Worm (Caenorhabditis elegans): Measurements from ENCODE around the gene dph-1.

DNA sequence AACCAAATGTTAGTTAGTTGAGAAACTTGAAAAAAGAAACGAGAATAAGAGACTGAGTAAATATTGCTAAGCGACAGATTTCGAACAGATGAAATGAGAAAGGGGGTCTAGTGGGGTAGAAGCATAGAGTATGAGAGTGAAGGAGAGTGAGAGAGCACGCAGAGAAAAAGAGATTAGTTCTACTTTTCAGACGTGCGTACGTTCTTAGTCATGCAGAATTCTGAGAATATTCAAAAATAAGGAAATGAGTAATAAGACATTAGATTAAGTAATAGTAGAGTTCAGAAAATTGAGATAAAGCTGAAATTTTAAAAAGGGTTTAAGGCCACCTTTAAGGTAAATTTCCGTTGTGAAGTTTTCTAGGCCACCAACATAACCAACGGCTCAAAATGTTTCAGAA lies 35.7 kb upstream of the dph-1 start:
- TF ChIP-seq fkh-10 (GFP tag; optimal IDR thresholded peaks at IDR 0.05) (no peak), unc-55 (GFP tag; optimal IDR thresholded peaks at IDR 0.05) (no peak)
